Fruit fly (Drosophila melanogaster) whole organism, wandering third instar larva: ENCODE measurements around the gene dor.

ENCODE experiments used
- Abd-B ChIP-seq: fragments of >200 bp; optimal IDR thresholded peaks from 2 replicates; lab custom pipeline; 2017; ENCODE audit warnings: missing biosample characterization, missing genetic modification characterization
- CG32264 ChIP-seq: fragments of 200-800 bp; sonication (Bioruptor generic); optimal IDR thresholded peaks from 2 replicates; lab custom pipeline; 2016; ENCODE audit warnings: missing biosample characterization, missing genetic modification characterization
- GATAd ChIP-seq: sonication (Bioruptor generic); optimal IDR thresholded peaks from 2 replicates; lab custom pipeline; 2016; ENCODE audit warnings: missing biosample characterization, missing genetic modification characterization
- OdsH ChIP-seq: fragments of 200-800 bp; sonication (Bioruptor generic); optimal IDR thresholded peaks from 2 replicates; lab custom pipeline; 2016; ENCODE audit warnings: missing biosample characterization, mild to moderate bottlenecking, missing genetic modification characterization
- dsf ChIP-seq: sonication (Bioruptor generic); optimal IDR thresholded peaks from 2 replicates; lab custom pipeline; 2016; ENCODE audit warnings: missing biosample characterization, missing genetic modification characterization, borderline replicate concordance
- ey ChIP-seq: fragments of 200-800 bp; sonication (Bioruptor generic); optimal IDR thresholded peaks from 2 replicates; lab custom pipeline; 2016; ENCODE audit warnings: missing biosample characterization, missing genetic modification characterization
- foxo ChIP-seq, 2 experiments: fragments of 200-800 bp; sonication (Bioruptor generic); optimal IDR thresholded peaks; 2 replicates in 1 of 2; 3 replicates in 1 of 2; lab custom pipeline; 2016 to 2017; ENCODE audit warnings: missing biosample characterization in 2 of 2, missing genetic modification characterization in 2 of 2
- fru ChIP-seq: fragments of 200-800 bp; sonication (Bioruptor generic); optimal IDR thresholded peaks from 3 replicates; lab custom pipeline; 2016; ENCODE audit warnings: missing biosample characterization, mild to moderate bottlenecking, missing genetic modification characterization
- rgr ChIP-seq: fragments of 200-800 bp; sonication (Bioruptor generic); optimal IDR thresholded peaks from 3 replicates; lab custom pipeline; 2016; ENCODE audit warnings: missing biosample characterization, mild to moderate bottlenecking, missing genetic modification characterization
- usp ChIP-seq: fragments of >200 bp; optimal IDR thresholded peaks from 2 replicates; lab custom pipeline; 2017; ENCODE audit warnings: missing biosample characterization, missing genetic modification characterization

DNA sequence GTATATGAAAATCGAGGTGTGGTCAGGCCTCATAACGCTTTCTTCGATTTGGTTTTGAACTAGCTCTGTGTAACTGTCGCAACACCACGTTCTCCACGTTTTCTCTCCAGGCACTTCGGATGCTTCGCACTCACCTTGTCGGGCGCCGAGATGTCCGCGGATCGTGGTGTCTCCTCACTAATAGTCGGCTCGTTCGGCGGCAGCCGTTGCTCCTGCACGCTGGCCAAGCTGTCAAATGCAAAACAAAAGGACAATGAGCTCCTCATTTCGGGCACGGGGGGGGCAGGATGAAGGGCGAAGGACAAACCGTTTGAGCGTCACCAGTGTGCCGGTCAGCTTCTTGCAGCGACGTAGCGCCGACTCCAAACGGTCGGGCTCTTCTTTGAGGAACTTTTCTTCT, 16.4 kb downstream of the dor start, which contains the start of gene CG14797:
- TF ChIP-seq ey (GFP tag; lab: Kevin White, UChicago), result no peak
- no peak for TF ChIP-seq CG32264
- TF ChIP-seq Abd-B (GFP tag; lab: Kevin White, UChicago), result no peak
- TF ChIP-seq rgr (GFP tag; lab: Kevin White, UChicago), result no peak
- no peak for TF ChIP-seq foxo (GFP tag; optimal IDR thresholded peaks at IDR 0.05; lab: Kevin White, UChicago)
- no peak for TF ChIP-seq GATAd (GFP tag; lab: Kevin White, UChicago)
- TF ChIP-seq OdsH (GFP tag; lab: Kevin White, UChicago), result no peak
- no peak for TF ChIP-seq usp (GFP tag; lab: Kevin White, UChicago)
- no peak for TF ChIP-seq dsf (GFP tag; lab: Kevin White, UChicago)
- TF ChIP-seq fru (GFP tag; lab: Kevin White, UChicago), result no peak
